Fruit fly (Drosophila melanogaster): ENCODE measurements around the gene CG12713.

The CG12713 gene

dm6 chr3L:15813988-15814387 is 18.3 kb upstream of the CG12713 start (continued):
- peak; percentile 8 for TF ChIP-seq grau (tag; optimal IDR thresholded peaks at IDR 0.05)
- no peak for TF ChIP-seq gem (tag; optimal IDR thresholded peaks at IDR 0.05)
- TF ChIP-seq CG13296 (GFP tag; optimal IDR thresholded peaks at IDR 0.05): peak; percentile 82
- no peak for TF ChIP-seq CG9215 (GFP tag; IDR thresholded peaks at IDR 0.05)
- TF ChIP-seq cwo (GFP tag; optimal IDR thresholded peaks at IDR 0.05): peak; percentile 61
- no peak for TF ChIP-seq Dek (tag; optimal IDR thresholded peaks at IDR 0.05)
- no peak for TF ChIP-seq Elba2 (GFP tag; optimal IDR thresholded peaks at IDR 0.05)
- TF ChIP-seq CG12071 (GFP tag; optimal IDR thresholded peaks at IDR 0.05): peak; percentile 59
- no peak for TF ChIP-seq pros (GFP tag; optimal IDR thresholded peaks at IDR 0.05)
- no peak for TF ChIP-seq CG12744 (GFP tag; optimal IDR thresholded peaks at IDR 0.05)
- no peak for TF ChIP-seq Oli (tag; optimal IDR thresholded peaks at IDR 0.05)
- TF ChIP-seq jigr1 (GFP tag; IDR thresholded peaks at IDR 0.05): no peak
- no peak for TF ChIP-seq CG9437 (GFP tag; optimal IDR thresholded peaks at IDR 0.05)
- TF ChIP-seq CG32532 (GFP tag; IDR thresholded peaks at IDR 0.05): no peak
- TF ChIP-seq CG5953 (GFP tag; IDR thresholded peaks at IDR 0.05): no peak
- no peak for TF ChIP-seq Bdp1 (GFP tag; optimal IDR thresholded peaks at IDR 0.05)
- no peak for TF ChIP-seq CrebB (tag; optimal IDR thresholded peaks at IDR 0.05)
- no peak for TF ChIP-seq Hr39 (optimal IDR thresholded peaks at IDR 0.05)
- no peak for TF ChIP-seq trh (GFP tag; optimal IDR thresholded peaks at IDR 0.05)
- TF ChIP-seq B-H2 (GFP tag; optimal IDR thresholded peaks at IDR 0.05): peak; percentile 69
- TF ChIP-seq CG1024 (GFP tag; IDR thresholded peaks at IDR 0.05): no peak
- no peak for TF ChIP-seq CG7963 (GFP tag; IDR thresholded peaks at IDR 0.05; ENCODE audit: partially characterized antibody)
- no peak for TF ChIP-seq bcd (GFP tag; optimal IDR thresholded peaks at IDR 0.05)
- no peak for TF ChIP-seq seq (GFP tag; IDR thresholded peaks at IDR 0.05)
- no peak for TF ChIP-seq Hmx (GFP tag; optimal IDR thresholded peaks at IDR 0.05)
- TF ChIP-seq CG13624 (GFP tag; optimal IDR thresholded peaks at IDR 0.05): peak; percentile 13
- no peak for TF ChIP-seq z (GFP tag; IDR thresholded peaks at IDR 0.05)
- TF ChIP-seq CG15073 (GFP tag; optimal IDR thresholded peaks at IDR 0.05): no peak
- TF ChIP-seq lbe (GFP tag; optimal IDR thresholded peaks at IDR 0.05): no peak
- no peak for TF ChIP-seq CG3847 (GFP tag; IDR thresholded peaks at IDR 0.05)
- TF ChIP-seq exex (tag; optimal IDR thresholded peaks at IDR 0.05): peak; percentile 81
- no peak for TF ChIP-seq CG13287 (GFP tag; IDR thresholded peaks at IDR 0.05; ENCODE audit: partially characterized antibody)
- TF ChIP-seq Rfx (GFP tag; IDR thresholded peaks at IDR 0.05): no peak
- TF ChIP-seq CG13775 (GFP tag; optimal IDR thresholded peaks at IDR 0.05): no peak
- TF ChIP-seq CG10366 (GFP tag; IDR thresholded peaks at IDR 0.05): no peak
- TF ChIP-seq kay (GFP tag; optimal IDR thresholded peaks at IDR 0.05): no peak
- no peak for TF ChIP-seq CG15479 (GFP tag; optimal IDR thresholded peaks at IDR 0.05)
- TF ChIP-seq CG2875 (GFP tag; optimal IDR thresholded peaks at IDR 0.05): no peak
- TF ChIP-seq dan (GFP tag; IDR thresholded peaks at IDR 0.05): no peak
- no peak for TF ChIP-seq C15 (GFP tag; IDR thresholded peaks at IDR 0.05)
- no peak for TF ChIP-seq chn (GFP tag; optimal IDR thresholded peaks at IDR 0.05)
- no peak for TF ChIP-seq Rx (GFP tag; IDR thresholded peaks at IDR 0.05)
- no peak for TF ChIP-seq ind (GFP tag; optimal IDR thresholded peaks at IDR 0.05)
- TF ChIP-seq CG6854 (GFP tag; optimal IDR thresholded peaks at IDR 0.05): peak; percentile 67
- TF ChIP-seq CG10543 (GFP tag; optimal IDR thresholded peaks at IDR 0.05): peak; percentile 73
- TF ChIP-seq CG30403 (GFP tag; optimal IDR thresholded peaks at IDR 0.05): no peak
- 0 out of 3 replicates have a peak, but pooled peaks have one; percentile 5 for TF ChIP-seq zfh1 (GFP tag; IDR thresholded peaks at IDR 0.05)
- no peak for TF ChIP-seq hth (optimal IDR thresholded peaks at IDR 0.05)
- no peak for TF ChIP-seq pfk (GFP tag; optimal IDR thresholded peaks at IDR 0.05)
- TF ChIP-seq zen (tag; optimal IDR thresholded peaks at IDR 0.05): no peak
- TF ChIP-seq amos (GFP tag; IDR thresholded peaks at IDR 0.05; ENCODE audit: partially characterized antibody): no peak
- no peak for TF ChIP-seq kah (GFP tag; optimal IDR thresholded peaks at IDR 0.05)
- TF ChIP-seq CG3726 (GFP tag; IDR thresholded peaks at IDR 0.05): no peak

All from whole organism, embryonic.